Worm (Caenorhabditis elegans) whole organism, young adult: ENCODE measurements around the gene mex-6.
A peak's percentile ranks its signal among the peaks of the same experiment; 100 is the strongest.

Experiments
- C06A6.2 ChIP-seq: fragments of 200-800 bp; sonication (Bioruptor generic); conservative IDR thresholded peaks from 2 replicates; pipeline ENCODE4 v1.3.6; 2022; ENCODE audit warnings: missing genetic modification characterization, missing compliant biosample characterization
- C17E4.6 ChIP-seq: fragments of 200-800 bp; sonication (Bioruptor generic); IDR thresholded peaks from 2 replicates; pipeline ENCODE4 v1.3.6; 2022; ENCODE audit warnings: missing genetic modification reagents, missing genetic modification characterization, missing compliant biosample characterization
- D2030.7 ChIP-seq: fragments of 200-800 bp; sonication (Bioruptor generic); IDR thresholded peaks from 2 replicates; pipeline ENCODE4 v1.3.6; 2022; ENCODE audit warnings: missing genetic modification reagents, missing genetic modification characterization, missing compliant biosample characterization
- K11D2.4 ChIP-seq: fragments of 200-800 bp; sonication (Bioruptor generic); IDR thresholded peaks from 2 replicates; pipeline ENCODE4 v1.3.6; 2022; ENCODE audit warnings: missing genetic modification reagents, missing genetic modification characterization, missing compliant biosample characterization
- K12H6.12 ChIP-seq: fragments of 200-800 bp; sonication (Bioruptor generic); optimal IDR thresholded peaks from 2 replicates; lab custom pipeline; 2018; ENCODE audit warnings: mild to moderate bottlenecking, missing genetic modification characterization, missing compliant biosample characterization
- ZK185.1 ChIP-seq: sonication (generic microtip); optimal IDR thresholded peaks from 2 replicates; lab custom pipeline; 2016; ENCODE audit warnings: mild to moderate bottlenecking, missing genetic modification characterization, missing compliant biosample characterization; ENCODE audit not compliant: poor library complexity, severe bottlenecking
- akir-1 ChIP-seq: fragments of 200-800 bp; sonication (Bioruptor generic); optimal IDR thresholded peaks from 2 replicates; lab custom pipeline; 2018; ENCODE audit warnings: mild to moderate bottlenecking, missing genetic modification characterization, moderate library complexity, missing compliant biosample characterization
- atf-7 ChIP-seq: sonication (generic microtip); optimal IDR thresholded peaks from 2 replicates; lab custom pipeline; 2017; ENCODE audit warnings: mild to moderate bottlenecking, missing genetic modification characterization, missing compliant biosample characterization
- attf-5 ChIP-seq: fragments of 200-800 bp; sonication (Bioruptor generic); optimal IDR thresholded peaks from 2 replicates; lab custom pipeline; 2018; ENCODE audit warnings: mild to moderate bottlenecking, missing genetic modification characterization, missing compliant biosample characterization
- bed-2 ChIP-seq: fragments of 200-800 bp; sonication (Bioruptor generic); IDR thresholded peaks from 2 replicates; pipeline ENCODE4 v1.3.6; 2022; ENCODE audit warnings: missing genetic modification reagents, missing genetic modification characterization, missing compliant biosample characterization
- ccch-3 ChIP-seq: fragments of 200-800 bp; sonication (Bioruptor generic); optimal IDR thresholded peaks from 2 replicates; lab custom pipeline; 2018; ENCODE audit warnings: mild to moderate bottlenecking, missing genetic modification characterization, missing compliant biosample characterization
- ceh-27 ChIP-seq: fragments of 200-800 bp; sonication (Bioruptor generic); optimal IDR thresholded peaks from 2 replicates; lab custom pipeline; 2018; ENCODE audit warnings: mild to moderate bottlenecking, missing genetic modification characterization, moderate library complexity, missing compliant biosample characterization
- dox-1 ChIP-seq: fragments of 200-800 bp; sonication (Bioruptor generic); IDR thresholded peaks from 2 replicates; pipeline ENCODE4 v1.3.6; 2022; ENCODE audit warnings: missing genetic modification reagents, missing genetic modification characterization, missing compliant biosample characterization
- efl-1 ChIP-seq: fragments of 150-350 bp; optimal IDR thresholded peaks from 2 replicates; lab custom pipeline; 2014; ENCODE audit warnings: missing biosample characterization, missing genetic modification reagents, missing genetic modification characterization
- egl-18 ChIP-seq: fragments of 200-800 bp; sonication (Bioruptor generic); IDR thresholded peaks from 2 replicates; pipeline ENCODE4 v1.3.6; 2022; ENCODE audit warnings: missing genetic modification reagents, missing genetic modification characterization, missing compliant biosample characterization
- egl-44 ChIP-seq: fragments of 200-800 bp; sonication (Bioruptor generic); IDR thresholded peaks from 2 replicates; pipeline ENCODE4 v1.3.6; 2022; ENCODE audit warnings: missing genetic modification reagents, missing genetic modification characterization, missing compliant biosample characterization
- gei-17 ChIP-seq: fragments of 200-800 bp; sonication (Bioruptor generic); optimal IDR thresholded peaks from 2 replicates; lab custom pipeline; 2018; ENCODE audit warnings: mild to moderate bottlenecking, missing genetic modification characterization, missing compliant biosample characterization
- hlh-12 ChIP-seq: sonication (generic microtip); optimal IDR thresholded peaks from 2 replicates; lab custom pipeline; 2016; ENCODE audit warnings: missing genetic modification characterization, missing compliant biosample characterization
- hmg-1.2 ChIP-seq: fragments of 200-800 bp; sonication (Bioruptor generic); IDR thresholded peaks from 2 replicates; pipeline ENCODE4 v1.3.6; 2022; ENCODE audit warnings: missing genetic modification reagents, missing genetic modification characterization, missing compliant biosample characterization
- hrde-1 ChIP-seq: sonication (generic microtip); optimal IDR thresholded peaks from 2 replicates; lab custom pipeline; 2016; ENCODE audit warnings: missing genetic modification characterization, mild to moderate bottlenecking, missing compliant biosample characterization, moderate library complexity, missing genotype, missing genetic modification reagents, borderline replicate concordance
- lin-26 ChIP-seq: fragments of 200-800 bp; sonication (Bioruptor generic); IDR thresholded peaks from 2 replicates; pipeline ENCODE4 v1.3.6; 2022; ENCODE audit warnings: missing genetic modification reagents, missing genetic modification characterization, missing compliant biosample characterization
- lin-35 ChIP-seq, 3 experiments: fragments of 150-350 bp in 2 of 3; sonication (generic microtip) in 1 of 3; optimal IDR thresholded peaks; 2 replicates each; lab custom pipeline; 2014 to 2018; ENCODE audit warnings: missing biosample characterization in 3 of 3, missing genetic modification characterization in 3 of 3, missing genetic modification reagents in 3 of 3
- lin-40 ChIP-seq: sonication (generic microtip); optimal IDR thresholded peaks from 2 replicates; lab custom pipeline; 2016; ENCODE audit warnings: missing genetic modification characterization, mild to moderate bottlenecking, missing compliant biosample characterization, missing genotype, missing genetic modification reagents
- lin-54 ChIP-seq: fragments of 200-800 bp; sonication (Bioruptor generic); optimal IDR thresholded peaks from 2 replicates; lab custom pipeline; 2018; ENCODE audit warnings: mild to moderate bottlenecking, missing genetic modification characterization, missing compliant biosample characterization
- lsl-1 ChIP-seq: fragments of 200-800 bp; sonication (Bioruptor generic); optimal IDR thresholded peaks from 2 replicates; lab custom pipeline; 2018; ENCODE audit warnings: mild to moderate bottlenecking, missing genetic modification characterization, moderate library complexity, missing compliant biosample characterization
- lsy-27 ChIP-seq: sonication (generic microtip); optimal IDR thresholded peaks from 2 replicates; lab custom pipeline; 2017; ENCODE audit warnings: missing genetic modification characterization, mild to moderate bottlenecking, missing compliant biosample characterization, antibody characterized with exemption, missing genotype, borderline replicate concordance; ENCODE audit not compliant: insufficient read depth
- madf-10 ChIP-seq: sonication (generic microtip); optimal IDR thresholded peaks from 2 replicates; lab custom pipeline; 2016; ENCODE audit warnings: mild to moderate bottlenecking, missing genetic modification characterization, missing compliant biosample characterization
- nfya-1 ChIP-seq: sonication (generic microtip); optimal IDR thresholded peaks from 2 replicates; lab custom pipeline; 2017; ENCODE audit warnings: antibody characterized with exemption, missing compliant biosample characterization, missing genetic modification characterization, borderline replicate concordance; ENCODE audit not compliant: insufficient read depth
- nfya-2 ChIP-seq: fragments of 200-800 bp; sonication (Bioruptor generic); IDR thresholded peaks from 2 replicates; pipeline ENCODE4 v1.3.6; 2022; ENCODE audit warnings: missing genetic modification reagents, missing genetic modification characterization, missing compliant biosample characterization
- nhr-179 ChIP-seq: sonication (generic microtip); optimal IDR thresholded peaks from 2 replicates; lab custom pipeline; 2016; ENCODE audit warnings: mild to moderate bottlenecking, missing genetic modification characterization, missing compliant biosample characterization
- nhr-80 ChIP-seq: sonication (generic microtip); optimal IDR thresholded peaks from 2 replicates; lab custom pipeline; 2016; ENCODE audit warnings: missing genetic modification characterization, missing compliant biosample characterization
- pha-4 ChIP-seq: fragments of 150-350 bp; sonication (generic microtip); optimal IDR thresholded peaks from 2 replicates; lab custom pipeline; 2014; ENCODE audit warnings: missing biosample characterization, missing genetic modification reagents, missing genetic modification characterization
- repo-1 ChIP-seq: sonication (generic microtip); optimal IDR thresholded peaks from 2 replicates; lab custom pipeline; 2017; ENCODE audit warnings: mild to moderate bottlenecking, missing genetic modification characterization, missing compliant biosample characterization
- sdz-38 ChIP-seq: sonication (generic microtip); optimal IDR thresholded peaks from 2 replicates; lab custom pipeline; 2016; ENCODE audit warnings: missing genotype, missing genetic modification characterization, missing compliant biosample characterization
- snpc-3.4 ChIP-seq: sonication (generic microtip); optimal IDR thresholded peaks from 2 replicates; lab custom pipeline; 2017; ENCODE audit warnings: missing genetic modification characterization, mild to moderate bottlenecking, missing compliant biosample characterization, antibody characterized with exemption, moderate library complexity, missing genotype, missing genetic modification reagents
- ztf-18 ChIP-seq: sonication (generic microtip); optimal IDR thresholded peaks from 2 replicates; lab custom pipeline; 2016; ENCODE audit warnings: missing genotype, mild to moderate bottlenecking, missing genetic modification characterization, missing compliant biosample characterization
- ztf-22 ChIP-seq: fragments of 200-800 bp; sonication (Bioruptor generic); optimal IDR thresholded peaks from 2 replicates; lab custom pipeline; 2018; ENCODE audit warnings: mild to moderate bottlenecking, missing genetic modification characterization, moderate library complexity, missing compliant biosample characterization
- ztf-26 ChIP-seq: sonication (generic microtip); optimal IDR thresholded peaks from 2 replicates; lab custom pipeline; 2017; ENCODE audit warnings: missing genetic modification characterization, missing compliant biosample characterization
- ztf-28 ChIP-seq: fragments of 200-800 bp; sonication (Bioruptor generic); IDR thresholded peaks from 2 replicates; pipeline ENCODE4 v1.3.6; 2022; ENCODE audit warnings: missing genetic modification reagents, missing genetic modification characterization, missing compliant biosample characterization
- ztf-3 ChIP-seq: fragments of 200-800 bp; sonication (Bioruptor generic); optimal IDR thresholded peaks from 2 replicates; lab custom pipeline; 2018; ENCODE audit warnings: mild to moderate bottlenecking, missing genetic modification characterization, missing compliant biosample characterization
- ztf-6 ChIP-seq: fragments of 200-800 bp; sonication (Bioruptor generic); IDR thresholded peaks from 2 replicates; pipeline ENCODE4 v1.3.6; 2022; ENCODE audit warnings: missing genetic modification reagents, missing genetic modification characterization, missing compliant biosample characterization

The mex-6 gene

DNA sequence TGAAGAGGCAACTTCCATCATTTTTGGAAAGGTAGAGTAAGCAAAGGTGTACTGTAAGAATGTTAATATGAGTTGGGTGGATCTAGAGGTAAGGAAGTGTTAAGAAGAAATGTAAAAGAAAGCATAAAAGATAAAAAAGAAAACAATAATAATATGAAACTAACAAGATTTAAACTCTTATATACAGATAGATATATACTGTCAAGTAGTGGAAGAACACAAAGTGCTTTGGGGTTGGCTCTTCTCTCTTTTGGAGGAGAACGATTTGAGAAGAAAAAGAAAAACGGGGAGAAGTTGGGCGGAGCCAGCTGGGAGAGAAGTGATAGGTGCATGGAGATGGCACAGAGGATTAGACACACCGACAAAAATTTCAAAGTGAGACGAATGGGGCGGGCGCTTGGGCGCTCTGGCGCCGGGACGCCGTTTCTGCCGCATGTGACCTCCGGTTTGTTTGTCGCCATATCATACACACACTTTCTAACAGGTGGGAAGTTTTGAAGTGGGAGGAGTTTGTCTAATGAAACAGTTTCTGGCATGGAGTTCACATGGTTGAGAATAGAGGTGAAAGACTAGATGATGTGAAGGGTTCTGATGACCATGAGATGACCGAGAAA, 36.5 kb upstream of the mex-6 start, which contains the start of gene T19H5.4 (continued):
- TF ChIP-seq attf-5 (GFP tag; lab: Kevin White, UChicago): peak; percentile 82
- no peak for TF ChIP-seq nfya-1 (tag; lab: Kevin White, UChicago)
- TF ChIP-seq ztf-26 (tag; lab: Kevin White, UChicago): peak; percentile 80
- TF ChIP-seq, all 124 proteins: peak for 30

ce11 chrII:9489922-9490321, 34.1 kb upstream of the mex-6 start:
- TF ChIP-seq bed-2 (GFP tag; lab: Robert Waterston, UW): no peak
- TF ChIP-seq C17E4.6 (GFP tag; lab: Robert Waterston, UW): no peak
- no peak for TF ChIP-seq K12H6.12
- no peak for TF ChIP-seq lsy-27 (tag; lab: Kevin White, UChicago)
- TF ChIP-seq madf-10 (tag; lab: Kevin White, UChicago): no peak
- TF ChIP-seq lin-35 (GFP tag; optimal IDR thresholded peaks at IDR 0.05; lab: Kevin White, UChicago): no peak
- no peak for TF ChIP-seq dox-1
- TF ChIP-seq snpc-3.4 (tag; lab: Kevin White, UChicago): no peak
- TF ChIP-seq repo-1 (tag; lab: Kevin White, UChicago): no peak
- TF ChIP-seq lin-26: no peak
- TF ChIP-seq ztf-26 (tag; lab: Kevin White, UChicago): no peak
- TF ChIP-seq K11D2.4 (GFP tag; lab: Robert Waterston, UW): no peak
- no peak for TF ChIP-seq nhr-80 (tag; lab: Kevin White, UChicago)
- no peak for TF ChIP-seq nfya-2 (GFP tag; lab: Robert Waterston, UW)

DNA sequence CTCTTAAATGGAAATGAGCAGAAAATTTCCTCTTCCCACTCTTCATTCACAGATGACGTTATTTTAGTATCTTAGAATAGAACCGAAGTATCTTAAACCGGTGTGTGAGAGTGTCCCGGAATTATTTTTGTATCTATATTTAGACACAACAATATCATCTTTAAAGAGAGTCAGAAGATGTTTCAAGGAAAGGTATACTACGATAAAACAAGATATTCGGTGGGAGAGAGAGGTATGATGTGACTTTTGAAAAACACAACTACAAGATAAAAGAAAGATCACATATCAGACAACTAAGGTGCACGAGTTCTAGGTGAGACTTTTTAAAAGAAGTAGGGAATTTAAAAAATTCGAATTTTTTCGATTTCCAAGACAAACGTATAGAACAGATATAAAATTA, 33.4 kb upstream of the mex-6 start:
- TF ChIP-seq ztf-3 (GFP tag; lab: Kevin White, UChicago) (no peak), C06A6.2 (no peak), pha-4 (no peak), egl-44 (GFP tag; lab: Robert Waterston, UW) (no peak), ZK185.1 (tag; lab: Kevin White, UChicago) (no peak), lsl-1 (GFP tag; lab: Kevin White, UChicago) (no peak), ztf-26 (tag; lab: Kevin White, UChicago) (no peak), ztf-6 (GFP tag; lab: Robert Waterston, UW) (no peak), ztf-28 (no peak), akir-1 (GFP tag; lab: Kevin White, UChicago) (no peak), lin-40 (tag; lab: Kevin White, UChicago) (no peak), ccch-3 (GFP tag; lab: Kevin White, UChicago) (no peak)

- 0 out of 2 replicates have a peak, but pooled peaks have one; percentile 39 for TF ChIP-seq lin-26
- no peak for TF ChIP-seq nfya-1 (tag; lab: Kevin White, UChicago)
- no peak for TF ChIP-seq ztf-6 (GFP tag; lab: Robert Waterston, UW)
- no peak for TF ChIP-seq nhr-179 (tag; lab: Kevin White, UChicago)
- TF ChIP-seq gei-17 (GFP tag; lab: Kevin White, UChicago): no peak
- no peak for TF ChIP-seq ztf-18 (tag; lab: Kevin White, UChicago)
- TF ChIP-seq sdz-38: no peak
- no peak for TF ChIP-seq atf-7 (tag; lab: Kevin White, UChicago)
- TF ChIP-seq efl-1: no peak
- no peak for TF ChIP-seq C06A6.2
- no peak for TF ChIP-seq C17E4.6 (GFP tag; lab: Robert Waterston, UW)
- TF ChIP-seq hmg-1.2: peak; percentile 89
- TF ChIP-seq ceh-27: no peak
- no peak for TF ChIP-seq ztf-22
- no peak for TF ChIP-seq hrde-1
- TF ChIP-seq hlh-12: no peak
- TF ChIP-seq bed-2 (GFP tag; lab: Robert Waterston, UW): 0 out of 2 replicates have a peak, but pooled peaks have one; percentile 6
- TF ChIP-seq D2030.7: no peak
- no peak for TF ChIP-seq egl-18 (GFP tag; lab: Robert Waterston, UW)
- no peak for TF ChIP-seq lin-54 (GFP tag; lab: Kevin White, UChicago)
- TF ChIP-seq, all 124 proteins: peak for 3
These were observed 32.9 kb upstream of the mex-6 start for ce11 chrII:9491045-9491444.
